Fruit fly (Drosophila melanogaster) whole organism, embryonic: ENCODE measurements around the gene Mad.

Source experiments
- C15 ChIP-seq: fragments of 200-800 bp; sonication (Bioruptor generic); IDR thresholded peaks from 3 replicates; pipeline ENCODE4 v1.3.6; 2022; ENCODE audit warnings: missing biosample characterization, missing genetic modification characterization
- CG10274 ChIP-seq: fragments of 200-800 bp; sonication (Bioruptor generic); optimal IDR thresholded peaks from 3 replicates; lab custom pipeline; 2017; ENCODE audit warnings: missing biosample characterization, mild to moderate bottlenecking, missing genetic modification characterization
- CG10543 ChIP-seq: fragments of 200-800 bp; sonication (Bioruptor generic); optimal IDR thresholded peaks from 3 replicates; lab custom pipeline; 2017; ENCODE audit warnings: missing biosample characterization, mild to moderate bottlenecking, missing genetic modification characterization, moderate library complexity
- CG12104 ChIP-seq: fragments of 200-800 bp; sonication (Bioruptor generic); optimal IDR thresholded peaks from 3 replicates; lab custom pipeline; 2016; ENCODE audit warnings: missing biosample characterization, missing genetic modification characterization
- CG12299 ChIP-seq: fragments of 200-800 bp; sonication (Bioruptor generic); optimal IDR thresholded peaks from 2 replicates; lab custom pipeline; 2018; ENCODE audit warnings: missing biosample characterization, mild to moderate bottlenecking, missing genetic modification characterization
- CG13296 ChIP-seq: fragments of 200-800 bp; sonication (Bioruptor generic); optimal IDR thresholded peaks from 3 replicates; lab custom pipeline; 2018; ENCODE audit warnings: missing biosample characterization, mild to moderate bottlenecking, missing genetic modification characterization
- CG14050 ChIP-seq: fragments of 200-800 bp; sonication (Bioruptor generic); IDR thresholded peaks from 3 replicates; pipeline ENCODE4 v1.3.6; 2022; ENCODE audit warnings: missing biosample characterization, missing genetic modification characterization
- CG1603 ChIP-seq: fragments of 200-800 bp; sonication (Bioruptor generic); optimal IDR thresholded peaks from 2 replicates; lab custom pipeline; 2019; ENCODE audit warnings: missing biosample characterization, mild to moderate bottlenecking, missing genetic modification characterization, moderate library complexity
- CG1647 ChIP-seq: fragments of 200-800 bp; sonication (Bioruptor generic); optimal IDR thresholded peaks from 3 replicates; lab custom pipeline; 2016; ENCODE audit warnings: missing biosample characterization, missing genetic modification characterization
- CG16863 ChIP-seq: fragments of 200-800 bp; sonication (Bioruptor generic); optimal IDR thresholded peaks from 3 replicates; lab custom pipeline; 2016; ENCODE audit warnings: missing biosample characterization, missing genetic modification characterization
- CG17328 ChIP-seq: fragments of 200-800 bp; sonication (Bioruptor generic); IDR thresholded peaks from 2 replicates; pipeline ENCODE4 v1.3.6; 2022; ENCODE audit warnings: missing biosample characterization, missing genetic modification characterization
- CG17385 ChIP-seq: fragments of 200-800 bp; sonication (Bioruptor generic); optimal IDR thresholded peaks from 3 replicates; lab custom pipeline; 2018; ENCODE audit warnings: missing biosample characterization, mild to moderate bottlenecking, missing genetic modification characterization
- CG18476 ChIP-seq: fragments of 200-800 bp; sonication (Bioruptor generic); optimal IDR thresholded peaks from 2 replicates; lab custom pipeline; 2016; ENCODE audit warnings: missing biosample characterization, mild to moderate bottlenecking, missing genetic modification characterization
- CG2120 ChIP-seq: fragments of 200-800 bp; sonication (Bioruptor generic); optimal IDR thresholded peaks from 3 replicates; lab custom pipeline; 2016; ENCODE audit warnings: missing biosample characterization, missing genetic modification characterization
- CG2889 ChIP-seq: fragments of 200-800 bp; sonication (Bioruptor generic); IDR thresholded peaks from 3 replicates; pipeline ENCODE4 v1.3.6; 2022; ENCODE audit warnings: missing biosample characterization, missing genetic modification characterization
- CG30403 ChIP-seq: fragments of 200-800 bp; sonication (Bioruptor generic); optimal IDR thresholded peaks from 3 replicates; lab custom pipeline; 2016; ENCODE audit warnings: missing biosample characterization, missing genetic modification characterization
- CG42726 ChIP-seq: fragments of 200-800 bp; sonication (Bioruptor generic); IDR thresholded peaks from 2 replicates; pipeline ENCODE4 v1.3.6; 2022; ENCODE audit warnings: missing biosample characterization, missing genetic modification characterization; ENCODE audit not compliant: partially characterized antibody
- CG4404 ChIP-seq: fragments of 200-800 bp; sonication (Bioruptor generic); IDR thresholded peaks from 2 replicates; pipeline ENCODE4 v1.3.6; 2022; ENCODE audit warnings: missing biosample characterization, missing genetic modification characterization
- CG6813 ChIP-seq: fragments of 200-800 bp; sonication (Bioruptor generic); optimal IDR thresholded peaks from 2 replicates; lab custom pipeline; 2017; ENCODE audit warnings: missing biosample characterization, missing genetic modification characterization, mild to moderate bottlenecking, moderate library complexity, missing genetic modification reagents
- CG7271 ChIP-seq: fragments of 200-800 bp; sonication (Bioruptor generic); optimal IDR thresholded peaks from 2 replicates; lab custom pipeline; 2018; ENCODE audit warnings: missing biosample characterization, mild to moderate bottlenecking, missing genetic modification characterization, moderate library complexity
- Deaf1 ChIP-seq: fragments of 200-800 bp; optimal IDR thresholded peaks from 3 replicates; lab custom pipeline; 2019; ENCODE audit warnings: missing biosample characterization, mild to moderate bottlenecking, missing genetic modification characterization, moderate library complexity
- Dref ChIP-seq: fragments of 200-800 bp; sonication (Bioruptor generic); IDR thresholded peaks from 2 replicates; pipeline ENCODE4 v1.3.6; 2022; ENCODE audit warnings: missing biosample characterization, missing genetic modification characterization
- HHEX ChIP-seq: fragments of 200-800 bp; sonication (Bioruptor generic); optimal IDR thresholded peaks from 3 replicates; lab custom pipeline; 2017; ENCODE audit warnings: missing biosample characterization, mild to moderate bottlenecking, missing genetic modification characterization, missing genetic modification reagents
- Hey ChIP-seq: fragments of 200-800 bp; sonication (Bioruptor generic); optimal IDR thresholded peaks from 3 replicates; lab custom pipeline; 2018; ENCODE audit warnings: missing biosample characterization, mild to moderate bottlenecking, missing genetic modification characterization
- HmgD ChIP-seq: fragments of 200-800 bp; sonication (Bioruptor generic); optimal IDR thresholded peaks from 3 replicates; lab custom pipeline; 2016; ENCODE audit warnings: missing biosample characterization, missing genetic modification characterization
- Max ChIP-seq: fragments of 200-800 bp; sonication (Bioruptor generic); optimal IDR thresholded peaks from 2 replicates; lab custom pipeline; 2016; ENCODE audit warnings: missing biosample characterization, mild to moderate bottlenecking, missing genetic modification characterization
- Med ChIP-seq: fragments of 200-800 bp; sonication (Bioruptor generic); peaks from one replicate; lab custom pipeline; 2016; ENCODE audit warnings: missing biosample characterization, missing genetic modification characterization, mild to moderate bottlenecking, inconsistent platforms, moderate library complexity
- Scr ChIP-seq: fragments of 200-800 bp; sonication (Bioruptor generic); IDR thresholded peaks from 2 replicates; pipeline ENCODE4 v1.3.6; 2022; ENCODE audit warnings: missing biosample characterization, missing genetic modification characterization; ENCODE audit not compliant: partially characterized antibody
- Sry-β ChIP-seq: fragments of 200-800 bp; sonication (Bioruptor generic); optimal IDR thresholded peaks from 2 replicates; lab custom pipeline; 2018; ENCODE audit warnings: missing biosample characterization, mild to moderate bottlenecking, missing genetic modification characterization, moderate library complexity
- TFAM ChIP-seq: fragments of 200-800 bp; sonication (Bioruptor generic); optimal IDR thresholded peaks from 2 replicates; lab custom pipeline; 2017; ENCODE audit warnings: missing biosample characterization, missing genetic modification characterization, inconsistent platforms
- aop ChIP-seq: fragments of 200-800 bp; sonication (Bioruptor generic); IDR thresholded peaks from 2 replicates; pipeline ENCODE4 v1.3.6; 2022; ENCODE audit warnings: missing biosample characterization, missing genetic modification characterization
- bigmax ChIP-seq: fragments of 200-800 bp; sonication (Bioruptor generic); optimal IDR thresholded peaks from 2 replicates; lab custom pipeline; 2018; ENCODE audit warnings: missing biosample characterization, mild to moderate bottlenecking, missing genetic modification characterization
- cg ChIP-seq: fragments of 200-800 bp; sonication (Bioruptor generic); optimal IDR thresholded peaks from 3 replicates; lab custom pipeline; 2019; ENCODE audit warnings: missing biosample characterization, mild to moderate bottlenecking, missing genetic modification characterization, moderate library complexity
- fd64A ChIP-seq: fragments of 200-800 bp; sonication (Bioruptor generic); optimal IDR thresholded peaks from 3 replicates; lab custom pipeline; 2018; ENCODE audit warnings: missing biosample characterization, mild to moderate bottlenecking, missing genetic modification characterization
- fd96Cb ChIP-seq: fragments of 200-800 bp; sonication (Bioruptor generic); optimal IDR thresholded peaks from 2 replicates; lab custom pipeline; 2018; ENCODE audit warnings: missing biosample characterization, mild to moderate bottlenecking, missing genetic modification characterization, moderate library complexity
- fu2 ChIP-seq: fragments of 200-800 bp; sonication (Bioruptor generic); optimal IDR thresholded peaks from 2 replicates; lab custom pipeline; 2016; ENCODE audit warnings: missing biosample characterization, missing genetic modification characterization
- kah ChIP-seq: fragments of 200-800 bp; sonication (Bioruptor generic); optimal IDR thresholded peaks from 2 replicates; lab custom pipeline; 2018; ENCODE audit warnings: missing biosample characterization, mild to moderate bottlenecking, missing genetic modification characterization
- lilli ChIP-seq: fragments of 200-800 bp; sonication (Bioruptor generic); optimal IDR thresholded peaks from 3 replicates; lab custom pipeline; 2016; ENCODE audit warnings: missing biosample characterization, missing genetic modification characterization
- mirr ChIP-seq: fragments of 200-800 bp; sonication (Bioruptor generic); optimal IDR thresholded peaks from 3 replicates; lab custom pipeline; 2018; ENCODE audit warnings: missing biosample characterization, mild to moderate bottlenecking, missing genetic modification characterization
- sens-2 ChIP-seq: fragments of 200-800 bp; sonication (Bioruptor generic); IDR thresholded peaks from 2 replicates; pipeline ENCODE4 v1.3.6; 2022; ENCODE audit warnings: missing biosample characterization, missing genetic modification characterization
- sqz ChIP-seq: fragments of 200-800 bp; sonication (Bioruptor generic); optimal IDR thresholded peaks from 3 replicates; lab custom pipeline; 2018; ENCODE audit warnings: missing biosample characterization, mild to moderate bottlenecking, missing genetic modification characterization
- stc ChIP-seq: fragments of 200-800 bp; sonication (Bioruptor generic); IDR thresholded peaks from 2 replicates; pipeline ENCODE4 v1.3.6; 2022; ENCODE audit warnings: missing biosample characterization, missing genetic modification characterization
- sug ChIP-seq: fragments of 200-800 bp; optimal IDR thresholded peaks from 2 replicates; lab custom pipeline; 2019; ENCODE audit warnings: missing biosample characterization, mild to moderate bottlenecking, missing genetic modification characterization, moderate library complexity
- tap ChIP-seq: fragments of 200-800 bp; optimal IDR thresholded peaks from 3 replicates; lab custom pipeline; 2019; ENCODE audit warnings: missing biosample characterization, mild to moderate bottlenecking, missing genetic modification characterization, moderate library complexity
- trh ChIP-seq: fragments of 200-800 bp; sonication (Bioruptor generic); optimal IDR thresholded peaks from 2 replicates; lab custom pipeline; 2016; ENCODE audit warnings: missing biosample characterization, missing genetic modification characterization
- ttk ChIP-seq: fragments of 200-800 bp; sonication (Bioruptor generic); IDR thresholded peaks from 2 replicates; pipeline ENCODE4 v2.1.2; 2022; ENCODE audit warnings: missing biosample characterization, missing genetic modification characterization
- zen2 ChIP-seq: fragments of 200-800 bp; sonication (Bioruptor generic); IDR thresholded peaks from 3 replicates; pipeline ENCODE4 v1.3.6; 2022; ENCODE audit warnings: missing biosample characterization, missing genetic modification characterization; ENCODE audit not compliant: partially characterized antibody
- zfh2 ChIP-seq: fragments of 200-800 bp; sonication (Bioruptor generic); optimal IDR thresholded peaks from 2 replicates; lab custom pipeline; 2016; ENCODE audit warnings: missing biosample characterization, missing genetic modification characterization

Mad gene

DNA sequence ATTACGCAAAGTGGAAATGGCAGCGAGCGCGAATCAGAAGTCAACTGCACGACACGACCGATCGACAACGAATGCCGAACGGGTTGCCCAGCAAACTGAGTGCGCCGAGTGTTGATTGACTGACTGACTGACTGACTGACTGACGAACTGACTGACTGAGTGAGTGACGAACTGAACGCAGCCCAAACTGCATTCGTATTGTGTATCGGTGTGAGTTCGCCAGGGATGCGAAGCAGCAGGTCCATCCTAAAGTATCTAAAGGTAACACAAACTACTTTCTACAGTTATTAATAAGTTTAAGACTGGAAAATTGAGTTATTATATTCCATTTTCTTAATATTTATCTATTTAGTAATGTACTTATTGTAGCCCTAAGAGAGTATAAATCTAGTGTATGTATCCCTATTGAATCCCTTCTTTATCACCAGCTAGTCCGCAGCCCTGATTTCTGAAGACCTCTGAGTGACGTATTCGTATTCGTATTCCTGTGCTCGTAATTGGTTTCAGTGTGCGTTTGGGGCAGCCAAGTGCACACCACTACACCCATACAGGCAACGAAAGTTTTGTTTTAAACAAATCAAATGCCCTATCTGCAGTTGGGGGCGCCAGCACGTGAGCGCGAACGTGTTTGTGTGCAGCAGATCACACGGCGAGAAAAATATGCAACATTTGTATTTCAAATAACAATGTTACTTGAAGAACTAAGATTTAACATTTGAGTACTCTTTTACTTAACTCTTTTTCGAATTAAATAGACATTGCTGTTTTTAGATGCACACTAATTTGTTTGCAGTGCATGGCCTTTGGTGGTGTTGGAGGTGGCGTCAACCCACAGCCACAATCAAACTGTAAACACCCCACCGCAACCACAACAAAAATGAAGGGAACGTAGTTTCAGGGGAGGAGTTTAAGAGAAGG is 6.5 kb downstream of the Mad start (continued):
- TF ChIP-seq Med (GFP tag; lab: Kevin White, UChicago), result peak; percentile 99
- peak; percentile 62; the same call in 1 of the 2 replicates for TF ChIP-seq aop (GFP tag; lab: Robert Waterston, UW)
- peak; percentile 94 for TF ChIP-seq sqz (GFP tag; lab: Kevin White, UChicago)
- peak; percentile 90 for TF ChIP-seq Max (GFP tag; lab: Kevin White, UChicago)
- peak; percentile 94 for TF ChIP-seq CG30403 (GFP tag; lab: Kevin White, UChicago)
- TF ChIP-seq zen2 (GFP tag; lab: Robert Waterston, UW), result no peak
- TF ChIP-seq CG13296 (GFP tag; lab: Kevin White, UChicago), result peak; percentile 78
- TF ChIP-seq Dref, result no peak
- peak; percentile 93 for TF ChIP-seq sens-2 (GFP tag; lab: Robert Waterston, UW)
- TF ChIP-seq CG12299 (tag; lab: Kevin White, UChicago), result peak; percentile 83
- peak; percentile 90 for TF ChIP-seq CG6813
- peak; percentile 97 for TF ChIP-seq CG17328 (GFP tag; lab: Robert Waterston, UW)
- TF ChIP-seq C15, result peak; percentile 65; the same call in 1 of the 3 replicates
- TF ChIP-seq stc (GFP tag; lab: Robert Waterston, UW), result peak; percentile 93
- peak; percentile 90 for TF ChIP-seq CG1647 (GFP tag; lab: Kevin White, UChicago)
- TF ChIP-seq CG18476 (GFP tag; lab: Kevin White, UChicago), result peak; percentile 90
- TF ChIP-seq CG7271 (tag; lab: Kevin White, UChicago), result peak; percentile 23
- TF ChIP-seq CG2889 (GFP tag; lab: Robert Waterston, UW), result peak; percentile 74
- TF ChIP-seq CG42726 (GFP tag; lab: Robert Waterston, UW), result no peak
- peak; percentile 85 for TF ChIP-seq cg (GFP tag; lab: Kevin White, UChicago)
- TF ChIP-seq kah (GFP tag; lab: Kevin White, UChicago), result peak; percentile 89
- peak; percentile 11 for TF ChIP-seq bigmax (GFP tag; lab: Kevin White, UChicago)
- TF ChIP-seq Deaf1, result peak; percentile 90
- TF ChIP-seq HmgD (GFP tag; lab: Kevin White, UChicago), result peak; percentile 83
- peak; percentile 89 for TF ChIP-seq lilli (GFP tag; lab: Kevin White, UChicago)
- TF ChIP-seq CG10274 (GFP tag; lab: Kevin White, UChicago), result peak; percentile 66
- TF ChIP-seq CG4404 (GFP tag; lab: Robert Waterston, UW), result peak; percentile 75
- peak; percentile 96 for TF ChIP-seq ttk (GFP tag; lab: Robert Waterston, UW)
- TF ChIP-seq trh (GFP tag; lab: Kevin White, UChicago), result peak; percentile 82
- TF ChIP-seq CG17385 (GFP tag; lab: Kevin White, UChicago), result peak; percentile 90
- TF ChIP-seq CG12104, result peak; percentile 89
- peak; percentile 79 for TF ChIP-seq CG10543
- TF ChIP-seq Sry-β (GFP tag; lab: Kevin White, UChicago), result peak; percentile 62
- TF ChIP-seq CG14050, result peak; percentile 90
- peak; percentile 95 for TF ChIP-seq tap (tag; lab: Kevin White, UChicago)
- TF ChIP-seq fd64A (GFP tag; lab: Kevin White, UChicago), result peak; percentile 96
- TF ChIP-seq sug (tag; lab: Kevin White, UChicago), result peak; percentile 87
- TF ChIP-seq Scr (GFP tag; lab: Robert Waterston, UW), result no peak
- TF ChIP-seq fd96Cb, result peak; percentile 96
- TF ChIP-seq CG1603 (tag; lab: Kevin White, UChicago), result peak; percentile 98
- TF ChIP-seq TFAM, result peak; percentile 69
- TF ChIP-seq HHEX (GFP tag; lab: Kevin White, UChicago), result peak; percentile 89
- TF ChIP-seq zfh2 (GFP tag; lab: Kevin White, UChicago), result peak; percentile 37
- TF ChIP-seq fu2 (GFP tag; lab: Kevin White, UChicago), result peak; percentile 71
- TF ChIP-seq CG16863 (GFP tag; lab: Kevin White, UChicago), result peak; percentile 97
- TF ChIP-seq CG2120, result peak; percentile 73
- peak; percentile 58 for TF ChIP-seq mirr
- peak; percentile 73 for TF ChIP-seq Hey (tag; lab: Kevin White, UChicago)
